Fruit fly (Drosophila melanogaster) whole organism, pupa: Measurements from ENCODE around the gene CG5214.

Experiments used
- CG13204 ChIP-seq: fragments of 200-800 bp; sonication (Bioruptor generic); optimal IDR thresholded peaks from 2 replicates; lab custom pipeline; 2018; ENCODE audit warnings: missing biosample characterization, mild to moderate bottlenecking, missing genetic modification characterization, moderate library complexity
- CG34367 ChIP-seq: fragments of 200-800 bp; sonication (Bioruptor generic); optimal IDR thresholded peaks from 2 replicates; lab custom pipeline; 2018; ENCODE audit warnings: missing biosample characterization, mild to moderate bottlenecking, missing genetic modification characterization
- CG4496 ChIP-seq: fragments of 200-800 bp; sonication (Bioruptor generic); IDR thresholded peaks from 3 replicates; pipeline ENCODE4 v1.3.6; 2022; ENCODE audit warnings: missing biosample characterization, missing genetic modification characterization

DNA sequence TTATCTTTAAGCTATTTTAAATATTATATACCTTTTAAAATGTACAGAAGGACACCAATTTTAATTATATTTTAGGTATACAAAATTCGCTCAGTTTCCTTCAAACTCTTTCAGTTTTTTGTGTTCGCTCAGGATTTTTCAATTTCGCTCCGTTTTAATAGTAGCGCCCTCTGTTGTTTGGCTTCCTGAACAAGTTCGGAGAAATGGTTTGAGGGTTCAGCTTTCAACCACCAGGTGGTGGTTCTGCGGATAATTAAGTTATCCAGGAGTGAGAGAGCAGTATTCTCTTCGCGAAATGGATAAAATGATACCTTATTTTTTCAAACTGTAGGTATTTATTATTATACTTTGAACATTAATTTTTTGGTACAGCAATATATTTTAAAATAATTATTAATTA, 24.9 kb downstream of the CG5214 start:
- TF ChIP-seq CG4496 (GFP tag; lab: Robert Waterston, UW), result no peak; the same call in 2 of the 3 replicates
- TF ChIP-seq CG34367, result peak; percentile 53
- peak; percentile 11 for TF ChIP-seq CG13204 (GFP tag; lab: Kevin White, UChicago)
